Worm (Caenorhabditis elegans): Measurements from ENCODE around the gene scl-7.

ce11 chrIV:13077694-13078093 is 7.5 kb downstream of the scl-7 start:
- TF ChIP-seq ama-1 (optimal IDR thresholded peaks at IDR 0.05) (no peak), flt-1 (GFP tag; IDR thresholded peaks at IDR 0.05) (no peak), hnd-1 (tag; optimal IDR thresholded peaks at IDR 0.05) (no peak), B0310.2 (tag; optimal IDR thresholded peaks at IDR 0.05) (no peak), pes-1 (GFP tag; IDR thresholded peaks at IDR 0.05) (no peak), scrt-1 (GFP tag; IDR thresholded peaks at IDR 0.05) (no peak), F13C5.2 (tag; optimal IDR thresholded peaks at IDR 0.05) (no peak)
